Worm (Caenorhabditis elegans): ENCODE data around the gene srt-65.
A peak's percentile ranks its signal among the peaks of the same experiment; 100 is the strongest.

srt-65 gene

ce11 chrV:5126793-5127192 is 45.9 kb downstream of the srt-65 start, which contains the start of gene F14F9.5:
F14F9.5 (plus strand) TSS chrV:5127093.
- TF ChIP-seq tlp-1 (tag; optimal IDR thresholded peaks at IDR 0.05), result no peak
- TF ChIP-seq fkh-10 (GFP tag; optimal IDR thresholded peaks at IDR 0.05), result peak; percentile 81
